Worm (Caenorhabditis elegans): ENCODE results near the gene C29F9.5.

DNA sequence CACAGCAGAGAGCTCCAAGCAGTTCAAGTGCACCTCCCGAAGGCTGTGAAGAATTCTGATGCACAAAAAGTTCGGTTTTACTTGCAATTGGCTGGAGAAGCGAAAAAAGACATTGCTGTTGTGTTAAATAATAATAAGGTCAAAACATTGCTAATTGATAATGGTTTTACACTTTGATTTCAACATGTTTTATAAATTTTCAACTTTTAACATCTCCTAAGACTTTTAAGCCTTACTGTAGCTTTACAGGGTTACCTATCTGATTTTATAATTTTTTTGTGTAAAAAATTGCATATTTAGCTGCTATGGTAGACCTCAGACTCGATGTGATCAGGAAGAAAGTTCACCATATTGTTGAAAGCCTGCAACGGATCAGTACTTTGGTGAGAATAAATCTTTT, 16.9 kb downstream of the C29F9.5 start, which contains the start of gene pals-25:
- TF ChIP-seq him-1 (tag; optimal IDR thresholded peaks at IDR 0.05): no peak
- no peak for TF ChIP-seq W03F9.2 (tag; optimal IDR thresholded peaks at IDR 0.05)

All from whole organism, L4/young adult.